Fruit fly (Drosophila melanogaster) whole organism, embryonic: Measurements from ENCODE around the gene sky.

Source experiments
- Asciz ChIP-seq: fragments of 200-800 bp; sonication (Bioruptor generic); optimal IDR thresholded peaks from 2 replicates; lab custom pipeline; 2017; ENCODE audit warnings: missing biosample characterization, mild to moderate bottlenecking, missing genetic modification characterization, missing genetic modification reagents
- Awh ChIP-seq: fragments of 200-800 bp; sonication (Bioruptor generic); IDR thresholded peaks from 2 replicates; pipeline ENCODE4, ENCODE4 v1.3.6; 2022; ENCODE audit warnings: missing biosample characterization, missing genetic modification characterization
- B-H1 ChIP-seq: fragments of 200-800 bp; sonication (Bioruptor generic); IDR thresholded peaks from 3 replicates; pipeline ENCODE4 v1.3.6; 2022; ENCODE audit warnings: missing biosample characterization, missing genetic modification characterization
- CG10654 ChIP-seq: fragments of 200-800 bp; sonication (Bioruptor generic); optimal IDR thresholded peaks from 2 replicates; lab custom pipeline; 2016; ENCODE audit warnings: missing biosample characterization, missing genetic modification characterization
- CG11093 ChIP-seq: fragments of 200-800 bp; sonication (Bioruptor generic); IDR thresholded peaks from 3 replicates; pipeline ENCODE4 v1.3.6; 2022; ENCODE audit warnings: missing biosample characterization, missing genetic modification characterization
- CG11560 ChIP-seq: fragments of 200-800 bp; sonication (Bioruptor generic); IDR thresholded peaks from 3 replicates; pipeline ENCODE4 v1.3.6; 2022; ENCODE audit warnings: missing biosample characterization, missing genetic modification characterization
- CG12236 ChIP-seq: fragments of 200-800 bp; sonication (Bioruptor generic); optimal IDR thresholded peaks from 2 replicates; lab custom pipeline; 2016; ENCODE audit warnings: missing biosample characterization, missing genetic modification characterization
- CG12299 ChIP-seq: fragments of 200-800 bp; sonication (Bioruptor generic); optimal IDR thresholded peaks from 2 replicates; lab custom pipeline; 2018; ENCODE audit warnings: missing biosample characterization, mild to moderate bottlenecking, missing genetic modification characterization
- CG15514 ChIP-seq: fragments of 200-800 bp; sonication (Bioruptor generic); optimal IDR thresholded peaks from 3 replicates; lab custom pipeline; 2017; ENCODE audit warnings: missing biosample characterization, missing genetic modification characterization, mild to moderate bottlenecking, moderate library complexity, missing genetic modification reagents
- CG1602 ChIP-seq: fragments of 200-800 bp; sonication (Bioruptor generic); optimal IDR thresholded peaks from 3 replicates; lab custom pipeline; 2016; ENCODE audit warnings: missing biosample characterization, missing genetic modification characterization
- CG17361 ChIP-seq: fragments of 200-800 bp; sonication (Bioruptor generic); IDR thresholded peaks from 3 replicates; pipeline ENCODE4 v1.3.6; 2022; ENCODE audit warnings: missing biosample characterization, missing genetic modification characterization
- CG17385 ChIP-seq: fragments of 200-800 bp; sonication (Bioruptor generic); optimal IDR thresholded peaks from 3 replicates; lab custom pipeline; 2018; ENCODE audit warnings: missing biosample characterization, mild to moderate bottlenecking, missing genetic modification characterization
- CG18262 ChIP-seq: fragments of 200-800 bp; optimal IDR thresholded peaks from 3 replicates; lab custom pipeline; 2019; ENCODE audit warnings: missing biosample characterization, mild to moderate bottlenecking, missing genetic modification characterization, moderate library complexity
- CG18619 ChIP-seq: fragments of 200-800 bp; sonication (Bioruptor generic); optimal IDR thresholded peaks from 3 replicates; lab custom pipeline; 2017; ENCODE audit warnings: missing biosample characterization, mild to moderate bottlenecking, missing genetic modification characterization
- CG2116 ChIP-seq: fragments of 200-800 bp; sonication (Bioruptor generic); optimal IDR thresholded peaks from 3 replicates; lab custom pipeline; 2018; ENCODE audit warnings: missing biosample characterization, mild to moderate bottlenecking, missing genetic modification characterization
- CG2120 ChIP-seq: fragments of 200-800 bp; sonication (Bioruptor generic); optimal IDR thresholded peaks from 3 replicates; lab custom pipeline; 2016; ENCODE audit warnings: missing biosample characterization, missing genetic modification characterization
- CG3065 ChIP-seq: fragments of 200-800 bp; sonication (Bioruptor generic); optimal IDR thresholded peaks from 2 replicates; lab custom pipeline; 2016; ENCODE audit warnings: missing biosample characterization, missing genetic modification characterization
- CG34224 ChIP-seq: fragments of 200-800 bp; sonication (Bioruptor generic); IDR thresholded peaks from 3 replicates; pipeline ENCODE4 v1.3.6; 2022; ENCODE audit warnings: missing biosample characterization, missing genetic modification characterization; ENCODE audit not compliant: partially characterized antibody
- CG7357 ChIP-seq: fragments of 200-800 bp; sonication (Bioruptor generic); IDR thresholded peaks from 3 replicates; pipeline ENCODE4 v1.3.6; 2022; ENCODE audit warnings: missing biosample characterization, missing genetic modification characterization
- CG8089 ChIP-seq: fragments of 200-800 bp; sonication (Bioruptor generic); optimal IDR thresholded peaks from 3 replicates; lab custom pipeline; 2016; ENCODE audit warnings: missing biosample characterization, missing genetic modification characterization
- CG8478 ChIP-seq: fragments of >200 bp; optimal IDR thresholded peaks from 2 replicates; lab custom pipeline; 2018
- CG8924 ChIP-seq: fragments of 200-800 bp; optimal IDR thresholded peaks from 3 replicates; lab custom pipeline; 2019; ENCODE audit warnings: missing biosample characterization, mild to moderate bottlenecking, missing genetic modification characterization, moderate library complexity
- CG9797 ChIP-seq: fragments of 200-800 bp; sonication (Bioruptor generic); optimal IDR thresholded peaks from 3 replicates; lab custom pipeline; 2018; ENCODE audit warnings: missing biosample characterization, mild to moderate bottlenecking, missing genetic modification characterization
- CTCF ChIP-seq: fragments of 200-800 bp; sonication (Bioruptor generic); optimal IDR thresholded peaks from 2 replicates; lab custom pipeline; 2017; ENCODE audit warnings: missing biosample characterization, mild to moderate bottlenecking, missing genetic modification characterization, moderate library complexity
- D ChIP-seq, 2 experiments: fragments of 200-800 bp in 1 of 2; fragments of >200 bp in 1 of 2; sonication (Bioruptor generic) in 1 of 2; optimal IDR thresholded peaks; 2 replicates in 1 of 2; 3 replicates in 1 of 2; lab custom pipeline; 2017; ENCODE audit warnings: mild to moderate bottlenecking in 1 of 2, missing biosample characterization in 1 of 2, missing genetic modification characterization in 1 of 2, missing genetic modification reagents in 1 of 2
- Dek ChIP-seq: fragments of 200-800 bp; sonication (Bioruptor generic); optimal IDR thresholded peaks from 3 replicates; lab custom pipeline; 2019; ENCODE audit warnings: missing biosample characterization, mild to moderate bottlenecking, missing genetic modification characterization, moderate library complexity
- Doc3 ChIP-seq: fragments of 200-800 bp; sonication (Bioruptor generic); IDR thresholded peaks from 3 replicates; pipeline ENCODE4 v1.3.6; 2022; ENCODE audit warnings: missing biosample characterization, missing genetic modification characterization; ENCODE audit not compliant: partially characterized antibody
- Elba2 ChIP-seq: fragments of 200-800 bp; sonication (Bioruptor generic); optimal IDR thresholded peaks from 3 replicates; lab custom pipeline; 2016; ENCODE audit warnings: missing biosample characterization, missing genetic modification characterization
- NK7.1 ChIP-seq: fragments of 200-800 bp; sonication (Bioruptor generic); optimal IDR thresholded peaks from 3 replicates; lab custom pipeline; 2016; ENCODE audit warnings: missing biosample characterization, missing genetic modification characterization
- NfI ChIP-seq: fragments of 200-800 bp; sonication (Bioruptor generic); optimal IDR thresholded peaks from 3 replicates; lab custom pipeline; 2018; ENCODE audit warnings: missing biosample characterization, mild to moderate bottlenecking, missing genetic modification characterization, moderate library complexity
- Scr ChIP-seq: fragments of 200-800 bp; sonication (Bioruptor generic); IDR thresholded peaks from 2 replicates; pipeline ENCODE4 v1.3.6; 2022; ENCODE audit warnings: missing biosample characterization, missing genetic modification characterization; ENCODE audit not compliant: partially characterized antibody
- Sox102F ChIP-seq: fragments of 200-800 bp; sonication (Bioruptor generic); optimal IDR thresholded peaks from 2 replicates; lab custom pipeline; 2018; ENCODE audit warnings: missing biosample characterization, mild to moderate bottlenecking, missing genetic modification characterization, moderate library complexity
- Taf1 ChIP-seq: fragments of 200-800 bp; sonication (Bioruptor generic); IDR thresholded peaks from 2 replicates; pipeline ENCODE4 v1.3.6; 2022; ENCODE audit warnings: missing biosample characterization, missing genetic modification characterization
- corto ChIP-seq: fragments of 200-800 bp; sonication (Bioruptor generic); optimal IDR thresholded peaks from 2 replicates; lab custom pipeline; 2016; ENCODE audit warnings: missing biosample characterization, mild to moderate bottlenecking, missing genetic modification characterization, moderate library complexity
- disco-r ChIP-seq: fragments of 200-800 bp; sonication (Bioruptor generic); optimal IDR thresholded peaks from 2 replicates; lab custom pipeline; 2016; ENCODE audit warnings: missing biosample characterization, missing genetic modification characterization
- dpn ChIP-seq, 2 experiments: fragments of 200-800 bp; sonication (Bioruptor generic); optimal IDR thresholded peaks; 3 replicates each; lab custom pipeline; 2016; ENCODE audit warnings: missing biosample characterization in 2 of 2, missing genetic modification characterization in 2 of 2
- gro ChIP-seq: fragments of 200-800 bp; sonication (Bioruptor generic); optimal IDR thresholded peaks from 2 replicates; lab custom pipeline; 2016; ENCODE audit warnings: missing biosample characterization, missing genetic modification characterization
- hkb ChIP-seq, 2 experiments: fragments of 200-800 bp in 1 of 2; fragments of >200 bp in 1 of 2; sonication (Bioruptor generic) in 1 of 2; IDR thresholded peaks in 1 of 2; optimal IDR thresholded peaks in 1 of 2; 2 replicates each; pipeline versions ENCODE4 v1.3.6 to Lab custom; 2017 to 2022; ENCODE audit warnings: missing biosample characterization in 1 of 2, missing genetic modification characterization in 1 of 2
- ind ChIP-seq: fragments of 200-800 bp; sonication (Bioruptor generic); optimal IDR thresholded peaks from 3 replicates; lab custom pipeline; 2016; ENCODE audit warnings: missing biosample characterization, missing genetic modification characterization
- inv ChIP-seq: fragments of 200-800 bp; sonication (Bioruptor generic); IDR thresholded peaks from 2 replicates; pipeline ENCODE4 v1.3.6; 2022; ENCODE audit warnings: missing biosample characterization, missing genetic modification characterization; ENCODE audit not compliant: partially characterized antibody
- jumu ChIP-seq: fragments of 200-800 bp; sonication (Bioruptor generic); optimal IDR thresholded peaks from 3 replicates; lab custom pipeline; 2016; ENCODE audit warnings: missing biosample characterization, missing genetic modification characterization
- nmo ChIP-seq: fragments of 200-800 bp; sonication (Bioruptor generic); optimal IDR thresholded peaks from 2 replicates; lab custom pipeline; 2018; ENCODE audit warnings: missing biosample characterization, mild to moderate bottlenecking, missing genetic modification characterization, moderate library complexity
- pnt ChIP-seq: fragments of 200-800 bp; sonication (Bioruptor generic); optimal IDR thresholded peaks from 3 replicates; lab custom pipeline; 2016; ENCODE audit warnings: missing biosample characterization, missing genetic modification characterization
- pum ChIP-seq: fragments of 200-800 bp; sonication (Bioruptor generic); optimal IDR thresholded peaks from 2 replicates; lab custom pipeline; 2016; ENCODE audit warnings: missing biosample characterization, missing genetic modification characterization
- ro ChIP-seq: fragments of 200-800 bp; sonication (Bioruptor generic); IDR thresholded peaks from 2 replicates; pipeline ENCODE4 v1.3.6; 2022; ENCODE audit warnings: missing biosample characterization, missing genetic modification characterization
- run ChIP-seq: fragments of 200-800 bp; sonication (Bioruptor generic); optimal IDR thresholded peaks from 3 replicates; lab custom pipeline; 2018; ENCODE audit warnings: missing biosample characterization, mild to moderate bottlenecking, missing genetic modification characterization
- salm ChIP-seq: fragments of 200-800 bp; sonication (Bioruptor generic); optimal IDR thresholded peaks from 2 replicates; lab custom pipeline; 2018; ENCODE audit warnings: missing biosample characterization, mild to moderate bottlenecking, missing genetic modification characterization
- ttk ChIP-seq: fragments of 200-800 bp; sonication (Bioruptor generic); IDR thresholded peaks from 2 replicates; pipeline ENCODE4 v2.1.2; 2022; ENCODE audit warnings: missing biosample characterization, missing genetic modification characterization
- vvl ChIP-seq: fragments of 200-800 bp; sonication (Bioruptor generic); IDR thresholded peaks from 2 replicates; pipeline ENCODE4 v1.3.6; 2022; ENCODE audit warnings: missing biosample characterization, missing genetic modification characterization
- wor ChIP-seq: fragments of 200-800 bp; sonication (Bioruptor generic); IDR thresholded peaks from 2 replicates; pipeline ENCODE4 v1.3.6; 2022; ENCODE audit warnings: missing biosample characterization, missing genetic modification characterization

sky gene

dm6 chr2L:20918056-20918674 is 566 bp downstream of the sky start (continued):
- no peak for TF ChIP-seq inv (GFP tag; lab: Robert Waterston, UW)
- peak; percentile 54 for TF ChIP-seq pnt (GFP tag; lab: Kevin White, UChicago)
- no peak for TF ChIP-seq D (optimal IDR thresholded peaks at IDR 0.05; lab: Kevin White, UChicago)
- no peak for TF ChIP-seq D (GFP tag; optimal IDR thresholded peaks at IDR 0.05; lab: Kevin White, UChicago)
- no peak for TF ChIP-seq Scr (GFP tag; lab: Robert Waterston, UW)
- peak; percentile 90 for TF ChIP-seq vvl (GFP tag; lab: Robert Waterston, UW)
- peak; percentile 77 for TF ChIP-seq run (tag; lab: Kevin White, UChicago)
- no peak for TF ChIP-seq Doc3
- TF ChIP-seq CG3065 = no peak
- TF ChIP-seq Asciz (GFP tag; lab: Kevin White, UChicago) = peak; percentile 27
- peak; percentile 78 for TF ChIP-seq Sox102F (GFP tag; lab: Kevin White, UChicago)
- peak; percentile 61 to 84 for TF ChIP-seq dpn (GFP tag; optimal IDR thresholded peaks at IDR 0.05; lab: Kevin White, UChicago)
- no peak for TF ChIP-seq CG11093
- TF ChIP-seq CG18262 (tag; lab: Kevin White, UChicago) = no peak
- TF ChIP-seq ttk (GFP tag; lab: Robert Waterston, UW) = peak; percentile 58
- peak; percentile 66 for TF ChIP-seq nmo (GFP tag; lab: Kevin White, UChicago)
- peak; percentile 15 for TF ChIP-seq CG2116 (GFP tag; lab: Kevin White, UChicago)
- peak; percentile 85 for TF ChIP-seq CG2120 (GFP tag; lab: Kevin White, UChicago)
- TF ChIP-seq CG9797 (GFP tag; lab: Kevin White, UChicago) = no peak
- peak; percentile 78 for TF ChIP-seq NfI (GFP tag; lab: Kevin White, UChicago)
- TF ChIP-seq CG34224 (GFP tag; lab: Robert Waterston, UW) = no peak
- peak; percentile 81 for TF ChIP-seq Dek
- TF ChIP-seq CG8924 = peak; percentile 84
- no peak for TF ChIP-seq CTCF
- TF ChIP-seq ro (GFP tag; lab: Robert Waterston, UW) = no peak
- TF ChIP-seq CG7357 (GFP tag; lab: Robert Waterston, UW) = no peak
- TF ChIP-seq CG18619 (GFP tag; lab: Kevin White, UChicago) = peak; percentile 65
- peak; percentile 64 for TF ChIP-seq jumu (GFP tag; lab: Kevin White, UChicago)
- peak; percentile 27 for TF ChIP-seq CG12236
- TF ChIP-seq CG8089 (GFP tag; lab: Kevin White, UChicago) = peak; percentile 56
- TF ChIP-seq CG11560 (tag; lab: Robert Waterston, UW) = no peak
- TF ChIP-seq B-H1 (GFP tag; lab: Robert Waterston, UW) = no peak
- TF ChIP-seq CG17385 (GFP tag; lab: Kevin White, UChicago) = no peak
- TF ChIP-seq Taf1 (GFP tag; lab: Robert Waterston, UW) = no peak
- no peak for TF ChIP-seq ind (GFP tag; lab: Kevin White, UChicago)
- peak; percentile 50 for TF ChIP-seq NK7.1 (GFP tag; lab: Kevin White, UChicago)
- no peak; the same call in 1 of the 2 replicates for TF ChIP-seq Awh (GFP tag; lab: Robert Waterston, UW)
- TF ChIP-seq disco-r (GFP tag; lab: Kevin White, UChicago) = peak; percentile 70
- no peak for TF ChIP-seq Elba2
- no peak for TF ChIP-seq CG8478 (lab: Kevin White, UChicago)
- no peak for TF ChIP-seq CG10654
- no peak for TF ChIP-seq CG17361 (GFP tag; lab: Robert Waterston, UW)
- peak; percentile 10; the same call in 1 of the 2 replicates for TF ChIP-seq wor (GFP tag; lab: Robert Waterston, UW)
- peak; percentile 34 for TF ChIP-seq CG1602 (GFP tag; lab: Kevin White, UChicago)
- peak; percentile 39 for TF ChIP-seq pum
- TF ChIP-seq CG15514 (GFP tag; lab: Kevin White, UChicago) = no peak
- TF ChIP-seq corto = peak; percentile 3
- peak; percentile 81 for TF ChIP-seq salm (tag; lab: Kevin White, UChicago)
- TF ChIP-seq hkb (optimal IDR thresholded peaks at IDR 0.05; lab: Kevin White, UChicago) = no peak
- TF ChIP-seq hkb (GFP tag; IDR thresholded peaks at IDR 0.05; lab: Robert Waterston, UW) = no peak
- peak; percentile 64 for TF ChIP-seq gro (GFP tag; lab: Kevin White, UChicago)
- peak; percentile 82 for TF ChIP-seq CG12299 (tag; lab: Kevin White, UChicago)
